Fruit fly (Drosophila melanogaster): ENCODE data around the gene unc79.
A peak's percentile ranks its signal among the peaks of the same experiment; 100 is the strongest.

unc79 gene

DNA sequence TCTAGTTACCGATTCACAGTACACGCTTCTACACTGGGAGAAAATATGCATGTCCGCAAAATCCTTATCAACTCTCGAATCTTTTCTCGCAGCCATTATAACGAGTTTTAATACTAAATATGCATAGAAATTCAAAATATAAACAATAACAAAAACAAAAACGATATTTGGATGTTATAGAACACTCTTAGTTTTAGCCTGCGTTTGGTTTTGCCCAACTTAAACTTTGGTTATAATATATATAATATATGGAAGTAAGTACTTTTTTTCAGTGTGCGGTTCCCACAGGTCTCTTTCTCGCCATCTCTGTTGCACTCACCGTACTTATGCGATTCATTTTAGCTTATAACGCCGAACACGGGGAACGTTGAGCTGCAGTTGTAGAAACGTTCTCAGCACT is 34.2 kb downstream of the unc79 start, which contains the start of gene cry (continued):
- no peak for TF ChIP-seq svp (GFP tag)
- peak; percentile 89 for TF ChIP-seq dsx (GFP tag; optimal IDR thresholded peaks at IDR 0.05; ENCODE audit: poor library complexity, severe bottlenecking)
- peak; percentile 90 for TF ChIP-seq CG6276 (GFP tag; optimal IDR thresholded peaks at IDR 0.05)
- TF ChIP-seq cyc (GFP tag; optimal IDR thresholded peaks at IDR 0.05) = peak; percentile 80
- TF ChIP-seq lz (GFP tag; optimal IDR thresholded peaks at IDR 0.05) = peak; percentile 80
- TF ChIP-seq CG6808 (GFP tag; optimal IDR thresholded peaks at IDR 0.05) = peak; percentile 89
- peak; percentile 76 for TF ChIP-seq topi (GFP tag; optimal IDR thresholded peaks at IDR 0.05)
- peak; percentile 77 for TF ChIP-seq eg (GFP tag; IDR thresholded peaks at IDR 0.05)
- TF ChIP-seq CG6854 (GFP tag; optimal IDR thresholded peaks at IDR 0.05) = peak; percentile 40
- peak; percentile 90 for TF ChIP-seq CG8119 (GFP tag; IDR thresholded peaks at IDR 0.05)
- TF ChIP-seq Hr39 (GFP tag; optimal IDR thresholded peaks at IDR 0.05) = peak; percentile 72
- peak; percentile 79 for TF ChIP-seq Sox15 (GFP tag; optimal IDR thresholded peaks at IDR 0.05)
- TF ChIP-seq spab (GFP tag; optimal IDR thresholded peaks at IDR 0.05) = peak; percentile 91
- TF ChIP-seq Eip93F (GFP tag; optimal IDR thresholded peaks at IDR 0.05) = no peak
- TF ChIP-seq CG6792 (GFP tag; optimal IDR thresholded peaks at IDR 0.05) = peak; percentile 82
- TF ChIP-seq CG6163 (GFP tag; IDR thresholded peaks at IDR 0.05) = peak; percentile 84
- TF ChIP-seq achi (GFP tag; optimal IDR thresholded peaks at IDR 0.05) = peak; percentile 92
- peak; percentile 89 for TF ChIP-seq Eip75B (GFP tag; optimal IDR thresholded peaks at IDR 0.05)
- TF ChIP-seq CG11294 (GFP tag; IDR thresholded peaks at IDR 0.05) = peak; percentile 78
- TF ChIP-seq salr (GFP tag; optimal IDR thresholded peaks at IDR 0.05) = peak; percentile 84 to 89
- TF ChIP-seq CG1621 (tag; optimal IDR thresholded peaks at IDR 0.05) = peak; percentile 86
- TF ChIP-seq CG15336 (GFP tag; IDR thresholded peaks at IDR 0.05) = peak; percentile 87
- TF ChIP-seq Sox102F (GFP tag; optimal IDR thresholded peaks at IDR 0.05) = peak; percentile 60
- TF ChIP-seq pdm3 (GFP tag; optimal IDR thresholded peaks at IDR 0.05) = peak; percentile 84
- TF ChIP-seq Hr38 (GFP tag; optimal IDR thresholded peaks at IDR 0.05) = no peak
- peak; percentile 75 for TF ChIP-seq CG31627 (GFP tag; optimal IDR thresholded peaks at IDR 0.05)
- TF ChIP-seq CG4318 (GFP tag; optimal IDR thresholded peaks at IDR 0.05) = peak; percentile 88
- peak; percentile 84 for TF ChIP-seq esn (GFP tag; optimal IDR thresholded peaks at IDR 0.05)
- TF ChIP-seq Blimp-1 (GFP tag; optimal IDR thresholded peaks at IDR 0.05) = peak; percentile 45
- peak; percentile 83 for TF ChIP-seq CG16779 (tag; optimal IDR thresholded peaks at IDR 0.05)
- no peak for TF ChIP-seq fkh (GFP tag; optimal IDR thresholded peaks at IDR 0.05)
- TF ChIP-seq CG8632 (GFP tag; optimal IDR thresholded peaks at IDR 0.05) = peak; percentile 84
- peak; percentile 90 for TF ChIP-seq CG3032 (tag; optimal IDR thresholded peaks at IDR 0.05)
- peak; percentile 75 for TF ChIP-seq Gug (GFP tag; IDR thresholded peaks at IDR 0.05)
- TF ChIP-seq fd59A (GFP tag; optimal IDR thresholded peaks at IDR 0.05) = peak; percentile 93
- no peak for TF ChIP-seq fd85E (GFP tag; optimal IDR thresholded peaks at IDR 0.05)

DNA sequence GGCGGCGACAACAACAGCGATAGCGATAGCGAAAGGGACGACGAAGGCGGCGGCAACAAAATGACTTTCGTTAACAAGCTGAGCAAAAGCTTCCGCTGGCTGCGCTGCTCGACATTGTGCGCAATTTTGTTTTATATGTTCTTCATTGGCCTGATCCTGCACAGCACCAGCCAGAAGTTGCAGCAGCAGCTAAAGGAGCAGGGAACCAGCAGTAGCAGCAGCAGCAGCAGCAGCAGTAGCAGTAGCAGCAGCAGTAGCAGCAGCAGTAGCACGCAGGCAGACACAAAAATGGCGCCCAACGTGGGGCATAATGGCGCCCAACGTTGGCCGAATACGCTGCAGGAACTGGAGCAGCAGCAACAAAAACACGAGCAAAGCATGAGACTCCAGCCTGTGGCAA is 55.9 kb downstream of the unc79 start:
- TF ChIP-seq svp (GFP tag) (no peak), salr (GFP tag; optimal IDR thresholded peaks at IDR 0.05) (no peak), Eip75B (GFP tag; optimal IDR thresholded peaks at IDR 0.05) (no peak), Hr39 (GFP tag; optimal IDR thresholded peaks at IDR 0.05) (no peak), CG11902 (GFP tag; optimal IDR thresholded peaks at IDR 0.05) (no peak), Ets96B (tag; optimal IDR thresholded peaks at IDR 0.05) (no peak), CG3919 (GFP tag; optimal IDR thresholded peaks at IDR 0.05) (no peak), net (GFP tag; optimal IDR thresholded peaks at IDR 0.05) (no peak), OdsH (GFP tag; optimal IDR thresholded peaks at IDR 0.05) (no peak), CG31627 (GFP tag; optimal IDR thresholded peaks at IDR 0.05) (no peak), Eip78C (GFP tag) (no peak), achi (GFP tag; optimal IDR thresholded peaks at IDR 0.05) (no peak), cyc (GFP tag; optimal IDR thresholded peaks at IDR 0.05) (no peak), CG8319 (GFP tag; optimal IDR thresholded peaks at IDR 0.05) (no peak)

Measured in whole organism, prepupa.